Worm (Caenorhabditis elegans): ENCODE results near the gene math-5.

DNA sequence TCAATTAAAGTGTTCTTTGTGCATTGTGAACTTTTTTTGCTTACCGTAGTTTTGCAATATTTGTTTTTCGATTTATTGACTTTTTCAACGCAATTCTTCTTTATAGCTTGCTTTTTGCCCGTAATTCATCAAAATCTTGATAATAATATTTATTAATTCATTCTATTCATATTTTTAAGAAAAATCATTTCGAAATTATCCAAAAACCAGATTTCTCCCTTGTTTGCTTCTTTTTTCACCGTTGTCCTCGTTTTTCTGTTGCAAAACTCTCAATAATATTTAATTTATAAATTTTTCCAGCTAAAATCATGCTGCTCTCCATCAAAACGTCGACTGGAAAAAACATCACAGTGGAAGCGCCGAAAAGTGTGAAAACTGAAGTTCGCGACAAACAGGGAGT lies 41.9 kb upstream of the math-5 start, which contains the start of gene F52C6.3:
- TF ChIP-seq egl-27 (tag; optimal IDR thresholded peaks at IDR 0.05), result no peak
- TF ChIP-seq lin-13 (GFP tag; optimal IDR thresholded peaks at IDR 0.05), result no peak
- no peak for TF ChIP-seq mdl-1 (tag; optimal IDR thresholded peaks at IDR 0.05)
- no peak for TF ChIP-seq nhr-12 (tag; optimal IDR thresholded peaks at IDR 0.05)
- no peak for TF ChIP-seq mab-5 (tag; optimal IDR thresholded peaks at IDR 0.05)
